Fruit fly (Drosophila melanogaster): ENCODE data around the gene Zip71B.

Gene Zip71B

dm6 chr3L:15034061-15034713 lies 42.1 kb downstream of the Zip71B start:
- TF ChIP-seq Eip78C (GFP tag) (peak; percentile 62), fkh (GFP tag; optimal IDR thresholded peaks at IDR 0.05) (no peak), CG11294 (GFP tag; IDR thresholded peaks at IDR 0.05) (no peak), CG3032 (tag; optimal IDR thresholded peaks at IDR 0.05) (peak; percentile 25), CG3919 (GFP tag; optimal IDR thresholded peaks at IDR 0.05) (no peak), CG10631 (GFP tag; optimal IDR thresholded peaks at IDR 0.05) (peak; percentile 6), svp (GFP tag) (peak; percentile 23), Sox102F (GFP tag; optimal IDR thresholded peaks at IDR 0.05) (no peak), CG7368 (GFP tag; optimal IDR thresholded peaks at IDR 0.05) (no peak), OdsH (GFP tag; optimal IDR thresholded peaks at IDR 0.05) (peak; percentile 8), vri (GFP tag; optimal IDR thresholded peaks at IDR 0.05) (no peak), CG32006 (GFP tag; optimal IDR thresholded peaks at IDR 0.05) (peak; percentile 12)

dm6 chr3L:15034714-15035076 lies 42.6 kb downstream of the Zip71B start:
- TF ChIP-seq vri (GFP tag; optimal IDR thresholded peaks at IDR 0.05) (no peak), Ets96B (tag; optimal IDR thresholded peaks at IDR 0.05) (no peak), Eip78C (GFP tag) (peak; percentile 26), CG34406 (GFP tag; optimal IDR thresholded peaks at IDR 0.05) (no peak), OdsH (GFP tag; optimal IDR thresholded peaks at IDR 0.05) (no peak)

dm6 chr3L:15035585-15035984 lies 43.5 kb downstream of the Zip71B start:
- TF ChIP-seq svp (GFP tag) (peak; percentile 20), Eip78C (GFP tag) (peak; percentile 67), CG3032 (tag; optimal IDR thresholded peaks at IDR 0.05) (peak; percentile 16), esn (GFP tag; optimal IDR thresholded peaks at IDR 0.05) (no peak), lz (GFP tag; optimal IDR thresholded peaks at IDR 0.05) (no peak), CG3919 (GFP tag; optimal IDR thresholded peaks at IDR 0.05) (peak; percentile 16), acj6 (GFP tag; optimal IDR thresholded peaks at IDR 0.05) (peak; percentile 6), OdsH (GFP tag; optimal IDR thresholded peaks at IDR 0.05) (peak; percentile 23), Hr4 (GFP tag; optimal IDR thresholded peaks at IDR 0.05) (peak; percentile 2), net (GFP tag; optimal IDR thresholded peaks at IDR 0.05) (no peak), CG8319 (GFP tag; optimal IDR thresholded peaks at IDR 0.05) (no peak), fd85E (GFP tag; optimal IDR thresholded peaks at IDR 0.05) (no peak), Met (GFP tag; optimal IDR thresholded peaks at IDR 0.05) (peak; percentile 6), Sox15 (GFP tag; optimal IDR thresholded peaks at IDR 0.05) (no peak), Smox (GFP tag; optimal IDR thresholded peaks at IDR 0.05) (peak; percentile 6), CG31627 (GFP tag; optimal IDR thresholded peaks at IDR 0.05) (peak; percentile 2)

dm6 chr3L:15039510-15039909 lies 47.4 kb downstream of the Zip71B start:
- no peak for TF ChIP-seq CG11294 (GFP tag; IDR thresholded peaks at IDR 0.05)
- no peak for TF ChIP-seq CG11762 (GFP tag; optimal IDR thresholded peaks at IDR 0.05; ENCODE audit: insufficient read depth)
- no peak for TF ChIP-seq fkh (GFP tag; optimal IDR thresholded peaks at IDR 0.05)
- no peak for TF ChIP-seq Ets21C (GFP tag; optimal IDR thresholded peaks at IDR 0.05)
- no peak for TF ChIP-seq CG8319 (GFP tag; optimal IDR thresholded peaks at IDR 0.05)
- TF ChIP-seq CG16779 (tag; optimal IDR thresholded peaks at IDR 0.05) = no peak
- TF ChIP-seq dsx (GFP tag; optimal IDR thresholded peaks at IDR 0.05; ENCODE audit: poor library complexity, severe bottlenecking) = no peak
- no peak for TF ChIP-seq eg (GFP tag; IDR thresholded peaks at IDR 0.05)
- no peak for TF ChIP-seq CG8119 (GFP tag; IDR thresholded peaks at IDR 0.05)

- TF ChIP-seq Sox14 (GFP tag; optimal IDR thresholded peaks at IDR 0.05) (no peak), achi (GFP tag; optimal IDR thresholded peaks at IDR 0.05) (no peak)
Observed at dm6 chr3L:15040329-15040886, 48.3 kb downstream of the Zip71B start.

Measured in whole organism, prepupa.